Fruit fly (Drosophila melanogaster): ENCODE data around the gene CG43117.
A peak's percentile ranks its signal among the peaks of the same experiment; 100 is the strongest.

- TF ChIP-seq salr (GFP tag; optimal IDR thresholded peaks at IDR 0.05) = peak in 1 of 2 experiments; percentile 17
- TF ChIP-seq Gug (GFP tag; IDR thresholded peaks at IDR 0.05) = no peak
- peak; percentile 74 for TF ChIP-seq Eip78C (GFP tag)
- TF ChIP-seq CG10669 (GFP tag; optimal IDR thresholded peaks at IDR 0.05) = peak; percentile 23
- peak; percentile 2 for TF ChIP-seq Sox102F (GFP tag; optimal IDR thresholded peaks at IDR 0.05)
- peak; percentile 8 for TF ChIP-seq Hr39 (GFP tag; optimal IDR thresholded peaks at IDR 0.05)
- no peak for TF ChIP-seq CG4318 (GFP tag; optimal IDR thresholded peaks at IDR 0.05)
- TF ChIP-seq cyc (GFP tag; optimal IDR thresholded peaks at IDR 0.05) = no peak
- peak; percentile 38 for TF ChIP-seq CG10631 (GFP tag; optimal IDR thresholded peaks at IDR 0.05)
- no peak for TF ChIP-seq Ets21C (GFP tag; optimal IDR thresholded peaks at IDR 0.05)
- peak; percentile 37 for TF ChIP-seq acj6 (GFP tag; optimal IDR thresholded peaks at IDR 0.05)
- no peak for TF ChIP-seq CG1621 (tag; optimal IDR thresholded peaks at IDR 0.05)
- no peak for TF ChIP-seq net (GFP tag; optimal IDR thresholded peaks at IDR 0.05)
These were observed 48.3 kb downstream of the CG43117 start for dm6 chr3R:26502907-26503306.
